4 worm cellular contexts compared by ENCODE assay signal in genomic region chrIV:3765457-3765856, ce11.
A peak's percentile ranks its signal among the peaks of the same experiment; 100 is the strongest.
TF ChIP-seq lines count a peak whose summit lies in the region.

No protein-coding gene starts in this region.

TF ChIP-seq in whole organism, L1 larva, 84 proteins besides CTCF, POLR2A, EP300 and RAD21:
- TF ChIP-seq vab-15 (tag; optimal IDR thresholded peaks at IDR 0.05; lab: Kevin White, UChicago) (no peak), rnt-1 (tag; optimal IDR thresholded peaks at IDR 0.05; lab: Kevin White, UChicago) (peak; percentile 34), pag-3 (tag; optimal IDR thresholded peaks at IDR 0.05; lab: Kevin White, UChicago; ENCODE audit: borderline replicate concordance, insufficient read depth) (no peak), nhr-19 (GFP tag; conservative IDR thresholded peaks at IDR 0.05; lab: Robert Waterston, UW) (no peak), egl-13 (tag; optimal IDR thresholded peaks at IDR 0.05; lab: Kevin White, UChicago) (no peak)
TF ChIP-seq in whole organism, L1 larva: peak in this region for 1.

TF ChIP-seq in whole organism, early embryonic, 17 proteins besides CTCF, POLR2A, EP300 and RAD21:
- TF ChIP-seq ceh-36 (tag; optimal IDR thresholded peaks at IDR 0.05; lab: Kevin White, UChicago) (no peak), flt-1 (GFP tag; IDR thresholded peaks at IDR 0.05; lab: Robert Waterston, UW) (no peak), hmg-4 (GFP tag; optimal IDR thresholded peaks at IDR 0.05; lab: Kevin White, UChicago) (peak; percentile 17)
TF ChIP-seq in whole organism, early embryonic: peak in this region for 1.

TF ChIP-seq in whole organism, late embryonic, 69 proteins besides CTCF, POLR2A, EP300 and RAD21:
- no peak for TF ChIP-seq K09A11.1 (tag; optimal IDR thresholded peaks at IDR 0.05; lab: Kevin White, UChicago; ENCODE audit: insufficient read depth)
- no peak for TF ChIP-seq hlh-8 (tag; optimal IDR thresholded peaks at IDR 0.05; lab: Kevin White, UChicago)
- TF ChIP-seq rnt-1 (tag; optimal IDR thresholded peaks at IDR 0.05; lab: Kevin White, UChicago): no peak
- TF ChIP-seq unc-55 (GFP tag; optimal IDR thresholded peaks at IDR 0.05; lab: Kevin White, UChicago): peak; percentile 82
- TF ChIP-seq C38D4.7 (GFP tag; optimal IDR thresholded peaks at IDR 0.05; lab: Kevin White, UChicago): no peak
- no peak for TF ChIP-seq ceh-2 (tag; optimal IDR thresholded peaks at IDR 0.05; lab: Kevin White, UChicago)

TF ChIP-seq in whole organism, mixed stage, embryonic, 35 proteins besides CTCF, POLR2A, EP300 and RAD21:
- TF ChIP-seq flh-1 (GFP tag; optimal IDR thresholded peaks at IDR 0.05; lab: Kevin White, UChicago) (no peak), ceh-43 (GFP tag; optimal IDR thresholded peaks at IDR 0.05; lab: Kevin White, UChicago) (no peak), unc-62 (GFP tag; optimal IDR thresholded peaks at IDR 0.05; lab: Kevin White, UChicago) (peak; percentile 86), ztf-11 (tag; optimal IDR thresholded peaks at IDR 0.05; lab: Kevin White, UChicago) (no peak), mab-5 (tag; optimal IDR thresholded peaks at IDR 0.05; lab: Kevin White, UChicago) (peak; percentile 82), unc-120 (tag; optimal IDR thresholded peaks at IDR 0.05; lab: Kevin White, UChicago; ENCODE audit: poor library complexity, severe bottlenecking) (no peak), cnd-1 (tag; optimal IDR thresholded peaks at IDR 0.05; lab: Kevin White, UChicago) (peak; percentile 22), lin-13 (tag; optimal IDR thresholded peaks at IDR 0.05; lab: Kevin White, UChicago) (no peak)

Comparison
In these comparisons a context has a peak if more than half of its experiments do, and no peak if none do; other contexts are left out.
1. Of the 10 proteins assayed by ChIP-seq in both whole organism, L1 larva and whole organism, late embryonic: peak only in whole organism, L1 larva: rnt-1; only in whole organism, late embryonic: none; in both: none; in neither: 9.